Fruit fly (Drosophila melanogaster): ENCODE results near the gene CG44195.
A peak's percentile ranks its signal among the peaks of the same experiment; 100 is the strongest.

Gene CG44195

dm6 chr3L:7614226-7614625, 81.2 kb downstream of the CG44195 start (continued):
- TF ChIP-seq danr (GFP tag; IDR thresholded peaks at IDR 0.05) (0 out of 2 replicates have a peak, but pooled peaks have one; percentile 15), rib (GFP tag; IDR thresholded peaks at IDR 0.05) (no peak), ewg (GFP tag; optimal IDR thresholded peaks at IDR 0.05) (no peak), ro (GFP tag; IDR thresholded peaks at IDR 0.05) (no peak), lab (GFP tag; optimal IDR thresholded peaks at IDR 0.05) (peak; percentile 45), maf-S (GFP tag; optimal IDR thresholded peaks at IDR 0.05) (no peak), Hr39 (optimal IDR thresholded peaks at IDR 0.05) (no peak), Tbp (GFP tag; optimal IDR thresholded peaks at IDR 0.05) (no peak), sug (tag; optimal IDR thresholded peaks at IDR 0.05) (no peak), CG4854 (GFP tag; optimal IDR thresholded peaks at IDR 0.05) (no peak), CG2712 (tag; optimal IDR thresholded peaks at IDR 0.05) (peak; percentile 67), kay (GFP tag; optimal IDR thresholded peaks at IDR 0.05) (no peak), CG9437 (GFP tag; optimal IDR thresholded peaks at IDR 0.05) (peak; percentile 22), CTCF (GFP tag; optimal IDR thresholded peaks at IDR 0.05) (no peak), CG4617 (GFP tag; optimal IDR thresholded peaks at IDR 0.05; ENCODE audit: borderline replicate concordance) (no peak), CG9215 (GFP tag; IDR thresholded peaks at IDR 0.05) (no peak), CG10321 (GFP tag; IDR thresholded peaks at IDR 0.05) (no peak), Xrp1 (GFP tag; IDR thresholded peaks at IDR 0.05) (peak; percentile 51; the same call in 1 of the 2 replicates), Sry-δ (GFP tag; optimal IDR thresholded peaks at IDR 0.05) (no peak), fd102C (GFP tag; optimal IDR thresholded peaks at IDR 0.05) (no peak), CG2199 (GFP tag; IDR thresholded peaks at IDR 0.05) (no peak), ERR (GFP tag; optimal IDR thresholded peaks at IDR 0.05) (no peak), CG7372 (GFP tag; IDR thresholded peaks at IDR 0.05) (peak; percentile 58; the same call in 1 of the 2 replicates), Trl (optimal IDR thresholded peaks at IDR 0.05) (no peak), Trl (GFP tag; optimal IDR thresholded peaks at IDR 0.05) (no peak), ase (GFP tag; IDR thresholded peaks at IDR 0.05) (0 out of 3 replicates have a peak, but pooled peaks have one; percentile 42), vfl (GFP tag; optimal IDR thresholded peaks at IDR 0.05) (no peak), p53 (GFP tag; optimal IDR thresholded peaks at IDR 0.05) (no peak), Fer2 (tag; optimal IDR thresholded peaks at IDR 0.05) (no peak), cg (GFP tag; optimal IDR thresholded peaks at IDR 0.05) (no peak), CG3726 (GFP tag; IDR thresholded peaks at IDR 0.05) (no peak), Aef1 (GFP tag; IDR thresholded peaks at IDR 0.05) (0 out of 3 replicates have a peak, but pooled peaks have one; percentile 19), CG1832 (GFP tag; optimal IDR thresholded peaks at IDR 0.05) (no peak), luna (GFP tag; optimal IDR thresholded peaks at IDR 0.05) (no peak), slou (GFP tag; optimal IDR thresholded peaks at IDR 0.05) (no peak), Vsx1 (GFP tag; optimal IDR thresholded peaks at IDR 0.05) (no peak), CG33213 (GFP tag; optimal IDR thresholded peaks at IDR 0.05) (no peak), Nf-YA (GFP tag; IDR thresholded peaks at IDR 0.05) (no peak), mirr (GFP tag; optimal IDR thresholded peaks at IDR 0.05) (no peak), peb (GFP tag; IDR thresholded peaks at IDR 0.05) (0 out of 2 replicates have a peak, but pooled peaks have one; percentile 28), CG8924 (tag; optimal IDR thresholded peaks at IDR 0.05) (peak; percentile 0), CG1602 (GFP tag; optimal IDR thresholded peaks at IDR 0.05) (peak; percentile 31), tin (GFP tag; optimal IDR thresholded peaks at IDR 0.05) (peak; percentile 54), CG6765 (GFP tag; optimal IDR thresholded peaks at IDR 0.05) (no peak), CG15514 (GFP tag; optimal IDR thresholded peaks at IDR 0.05) (peak; percentile 6), CG10462 (GFP tag; optimal IDR thresholded peaks at IDR 0.05) (no peak), CG12942 (GFP tag; optimal IDR thresholded peaks at IDR 0.05) (no peak), CG34224 (GFP tag; IDR thresholded peaks at IDR 0.05; ENCODE audit: partially characterized antibody) (no peak), CG17802 (tag; optimal IDR thresholded peaks at IDR 0.05) (no peak), gro (GFP tag; optimal IDR thresholded peaks at IDR 0.05) (no peak), fd3F (GFP tag; optimal IDR thresholded peaks at IDR 0.05) (peak; percentile 15), CG8281 (tag; optimal IDR thresholded peaks at IDR 0.05) (no peak), CG11560 (tag; IDR thresholded peaks at IDR 0.05) (no peak)
